Fruit fly (Drosophila melanogaster) whole organism, embryonic: Measurements from ENCODE around the gene CG6356.

Experiments
- CG10209 ChIP-seq: fragments of 200-800 bp; sonication (Bioruptor generic); optimal IDR thresholded peaks from 3 replicates; lab custom pipeline; 2017; ENCODE audit warnings: missing biosample characterization, mild to moderate bottlenecking, missing genetic modification characterization, missing genetic modification reagents
- CG10462 ChIP-seq: fragments of 200-800 bp; sonication (Bioruptor generic); optimal IDR thresholded peaks from 2 replicates; lab custom pipeline; 2016; ENCODE audit warnings: missing biosample characterization, missing genetic modification characterization
- CG10543 ChIP-seq: fragments of 200-800 bp; sonication (Bioruptor generic); optimal IDR thresholded peaks from 3 replicates; lab custom pipeline; 2017; ENCODE audit warnings: missing biosample characterization, mild to moderate bottlenecking, missing genetic modification characterization, moderate library complexity
- CG11695 ChIP-seq: fragments of 200-800 bp; sonication (Bioruptor generic); IDR thresholded peaks from 3 replicates; pipeline ENCODE4 v1.3.6; 2022; ENCODE audit warnings: missing biosample characterization, missing genetic modification characterization
- CG12155 ChIP-seq: fragments of 200-800 bp; sonication (Bioruptor generic); optimal IDR thresholded peaks from 3 replicates; lab custom pipeline; 2016; ENCODE audit warnings: missing biosample characterization, missing genetic modification characterization
- CG12219 ChIP-seq: fragments of 200-800 bp; sonication (Bioruptor generic); optimal IDR thresholded peaks from 3 replicates; lab custom pipeline; 2018; ENCODE audit warnings: missing biosample characterization, mild to moderate bottlenecking, missing genetic modification characterization
- CG13424 ChIP-seq: fragments of 200-800 bp; sonication (Bioruptor generic); optimal IDR thresholded peaks from 2 replicates; lab custom pipeline; 2019; ENCODE audit warnings: missing biosample characterization, mild to moderate bottlenecking, missing genetic modification characterization, moderate library complexity
- CG13775 ChIP-seq: fragments of 200-800 bp; sonication (Bioruptor generic); optimal IDR thresholded peaks from 3 replicates; lab custom pipeline; 2017; ENCODE audit warnings: missing biosample characterization, mild to moderate bottlenecking, missing genetic modification characterization
- CG14050 ChIP-seq: fragments of 200-800 bp; sonication (Bioruptor generic); IDR thresholded peaks from 3 replicates; pipeline ENCODE4 v1.3.6; 2022; ENCODE audit warnings: missing biosample characterization, missing genetic modification characterization
- CG15514 ChIP-seq: fragments of 200-800 bp; sonication (Bioruptor generic); optimal IDR thresholded peaks from 3 replicates; lab custom pipeline; 2017; ENCODE audit warnings: missing biosample characterization, missing genetic modification characterization, mild to moderate bottlenecking, moderate library complexity, missing genetic modification reagents
- CG17328 ChIP-seq: fragments of 200-800 bp; sonication (Bioruptor generic); IDR thresholded peaks from 2 replicates; pipeline ENCODE4 v1.3.6; 2022; ENCODE audit warnings: missing biosample characterization, missing genetic modification characterization
- CG2116 ChIP-seq: fragments of 200-800 bp; sonication (Bioruptor generic); optimal IDR thresholded peaks from 3 replicates; lab custom pipeline; 2018; ENCODE audit warnings: missing biosample characterization, mild to moderate bottlenecking, missing genetic modification characterization
- CG33557 ChIP-seq: fragments of 200-800 bp; sonication (Bioruptor generic); optimal IDR thresholded peaks from 2 replicates; lab custom pipeline; 2019; ENCODE audit warnings: missing biosample characterization, mild to moderate bottlenecking, missing genetic modification characterization, moderate library complexity
- CG3407 ChIP-seq: fragments of 200-800 bp; sonication (Bioruptor generic); optimal IDR thresholded peaks from 2 replicates; lab custom pipeline; 2018; ENCODE audit warnings: missing biosample characterization, mild to moderate bottlenecking, missing genetic modification characterization
- CG6689 ChIP-seq: fragments of 200-800 bp; sonication (Bioruptor generic); IDR thresholded peaks from 2 replicates; pipeline ENCODE4 v1.3.6; 2022; ENCODE audit warnings: missing biosample characterization, missing genetic modification characterization
- CG7372 ChIP-seq: fragments of 200-800 bp; sonication (Bioruptor generic); IDR thresholded peaks from 2 replicates; pipeline ENCODE4 v1.3.6; 2022; ENCODE audit warnings: missing biosample characterization, missing genetic modification characterization
- CG7928 ChIP-seq: fragments of 200-800 bp; sonication (Bioruptor generic); optimal IDR thresholded peaks from 2 replicates; lab custom pipeline; 2017; ENCODE audit warnings: missing biosample characterization, mild to moderate bottlenecking, missing genetic modification characterization
- CG8924 ChIP-seq: fragments of 200-800 bp; optimal IDR thresholded peaks from 3 replicates; lab custom pipeline; 2019; ENCODE audit warnings: missing biosample characterization, mild to moderate bottlenecking, missing genetic modification characterization, moderate library complexity
- CG9437 ChIP-seq: fragments of 200-800 bp; sonication (Bioruptor generic); optimal IDR thresholded peaks from 2 replicates; lab custom pipeline; 2018; ENCODE audit warnings: missing biosample characterization, mild to moderate bottlenecking, missing genetic modification characterization
- CTCF ChIP-seq: fragments of 200-800 bp; sonication (Bioruptor generic); optimal IDR thresholded peaks from 2 replicates; lab custom pipeline; 2017; ENCODE audit warnings: missing biosample characterization, mild to moderate bottlenecking, missing genetic modification characterization, moderate library complexity
- Fer3 ChIP-seq: fragments of 200-800 bp; sonication (Bioruptor generic); optimal IDR thresholded peaks from 2 replicates; lab custom pipeline; 2018; ENCODE audit warnings: missing biosample characterization, mild to moderate bottlenecking, missing genetic modification characterization, moderate library complexity
- Gug ChIP-seq: fragments of 200-800 bp; sonication (Bioruptor generic); IDR thresholded peaks from 4 replicates; pipeline ENCODE4 v1.3.6; 2022; ENCODE audit warnings: missing biosample characterization, missing genetic modification characterization
- Hand ChIP-seq: fragments of 200-800 bp; sonication (Bioruptor generic); optimal IDR thresholded peaks from 2 replicates; lab custom pipeline; 2017; ENCODE audit warnings: mild to moderate bottlenecking, missing biosample characterization, missing genetic modification reagents, missing genetic modification characterization
- Hr78 ChIP-seq, 2 experiments: fragments of 200-800 bp in 1 of 2; fragments of >200 bp in 1 of 2; sonication (Bioruptor generic) in 1 of 2; optimal IDR thresholded peaks; 2 replicates each; lab custom pipeline; 2017 to 2019; ENCODE audit warnings: missing biosample characterization in 2 of 2, missing genetic modification characterization in 2 of 2, mild to moderate bottlenecking in 1 of 2, moderate library complexity in 1 of 2
- Kr ChIP-seq: fragments of 200-800 bp; sonication (Bioruptor generic); optimal IDR thresholded peaks from 2 replicates; lab custom pipeline; 2017; ENCODE audit warnings: missing biosample characterization, mild to moderate bottlenecking, missing genetic modification characterization
- Lim3 ChIP-seq: fragments of 200-800 bp; sonication (Bioruptor generic); IDR thresholded peaks from 2 replicates; pipeline ENCODE4 v1.3.6; 2022; ENCODE audit warnings: missing biosample characterization, missing genetic modification characterization
- MTF-1 ChIP-seq: fragments of 200-800 bp; sonication (Bioruptor generic); optimal IDR thresholded peaks from 2 replicates; lab custom pipeline; 2018; ENCODE audit warnings: missing biosample characterization, mild to moderate bottlenecking, missing genetic modification characterization, borderline replicate concordance
- NC2β ChIP-seq: fragments of 200-800 bp; sonication (Bioruptor generic); optimal IDR thresholded peaks from 2 replicates; lab custom pipeline; 2016; ENCODE audit warnings: missing biosample characterization, missing genetic modification characterization
- NFAT ChIP-seq: fragments of 200-800 bp; sonication (Bioruptor generic); IDR thresholded peaks from 2 replicates; pipeline ENCODE4 v1.3.6; 2022; ENCODE audit warnings: missing biosample characterization, missing genetic modification characterization
- Neu2 ChIP-seq: fragments of 200-800 bp; sonication (Bioruptor generic); optimal IDR thresholded peaks from 3 replicates; lab custom pipeline; 2016; ENCODE audit warnings: missing biosample characterization, missing genetic modification characterization, borderline replicate concordance
- Nf-YA ChIP-seq: fragments of 200-800 bp; sonication (Bioruptor generic); IDR thresholded peaks from 2 replicates; pipeline ENCODE4 v1.3.6; 2022; ENCODE audit warnings: missing biosample characterization, missing genetic modification characterization
- Poxn ChIP-seq: fragments of 200-800 bp; sonication (Bioruptor generic); IDR thresholded peaks from 2 replicates; pipeline ENCODE4 v1.3.6; 2022; ENCODE audit warnings: missing biosample characterization, missing genetic modification characterization
- cato ChIP-seq: fragments of 200-800 bp; sonication (Bioruptor generic); optimal IDR thresholded peaks from 2 replicates; lab custom pipeline; 2016; ENCODE audit warnings: missing biosample characterization, missing genetic modification characterization, borderline replicate concordance
- cwo ChIP-seq: fragments of 200-800 bp; sonication (Bioruptor generic); optimal IDR thresholded peaks from 3 replicates; lab custom pipeline; 2017; ENCODE audit warnings: missing biosample characterization, missing genetic modification characterization, mild to moderate bottlenecking, moderate library complexity, missing genetic modification reagents
- dmrt11E ChIP-seq: fragments of 200-800 bp; sonication (Bioruptor generic); optimal IDR thresholded peaks from 3 replicates; lab custom pipeline; 2018; ENCODE audit warnings: missing biosample characterization, mild to moderate bottlenecking, missing genetic modification characterization, moderate library complexity
- dysf ChIP-seq: fragments of 200-800 bp; sonication (Bioruptor generic); IDR thresholded peaks from 3 replicates; pipeline ENCODE4 v1.3.6; 2022; ENCODE audit warnings: missing biosample characterization, missing genetic modification characterization
- fu2 ChIP-seq: fragments of 200-800 bp; sonication (Bioruptor generic); optimal IDR thresholded peaks from 2 replicates; lab custom pipeline; 2016; ENCODE audit warnings: missing biosample characterization, missing genetic modification characterization
- jing ChIP-seq: fragments of 200-800 bp; sonication (Bioruptor generic); optimal IDR thresholded peaks from 2 replicates; lab custom pipeline; 2018; ENCODE audit warnings: missing biosample characterization, mild to moderate bottlenecking, missing genetic modification characterization
- kah ChIP-seq: fragments of 200-800 bp; sonication (Bioruptor generic); optimal IDR thresholded peaks from 2 replicates; lab custom pipeline; 2018; ENCODE audit warnings: missing biosample characterization, mild to moderate bottlenecking, missing genetic modification characterization
- kni ChIP-seq: fragments of 200-800 bp; sonication (Bioruptor generic); optimal IDR thresholded peaks from 3 replicates; lab custom pipeline; 2017; ENCODE audit warnings: mild to moderate bottlenecking, missing biosample characterization, missing genetic modification reagents, missing genetic modification characterization
- knrl ChIP-seq: fragments of 200-800 bp; sonication (Bioruptor generic); IDR thresholded peaks from 3 replicates; pipeline ENCODE4 v1.3.6; 2022; ENCODE audit warnings: missing biosample characterization, missing genetic modification characterization; ENCODE audit not compliant: partially characterized antibody
- mam ChIP-seq: fragments of 200-800 bp; sonication (Bioruptor generic); optimal IDR thresholded peaks from 3 replicates; lab custom pipeline; 2016; ENCODE audit warnings: missing biosample characterization, missing genetic modification characterization
- nmo ChIP-seq: fragments of 200-800 bp; sonication (Bioruptor generic); optimal IDR thresholded peaks from 2 replicates; lab custom pipeline; 2018; ENCODE audit warnings: missing biosample characterization, mild to moderate bottlenecking, missing genetic modification characterization, moderate library complexity
- odd ChIP-seq: fragments of 200-800 bp; sonication (Bioruptor generic); optimal IDR thresholded peaks from 2 replicates; lab custom pipeline; 2017; ENCODE audit warnings: missing biosample characterization, mild to moderate bottlenecking, missing genetic modification characterization
- scrt ChIP-seq: fragments of 200-800 bp; sonication (Bioruptor generic); optimal IDR thresholded peaks from 2 replicates; lab custom pipeline; 2018; ENCODE audit warnings: missing biosample characterization, mild to moderate bottlenecking, missing genetic modification characterization, moderate library complexity
- sima ChIP-seq: fragments of 200-800 bp; sonication (Bioruptor generic); optimal IDR thresholded peaks from 2 replicates; lab custom pipeline; 2016; ENCODE audit warnings: missing biosample characterization, missing genetic modification characterization
- wdn ChIP-seq: fragments of 200-800 bp; sonication (Bioruptor generic); IDR thresholded peaks from 2 replicates; pipeline ENCODE4 v1.3.6; 2022; ENCODE audit warnings: missing biosample characterization, missing genetic modification characterization
- zen2 ChIP-seq: fragments of 200-800 bp; sonication (Bioruptor generic); IDR thresholded peaks from 3 replicates; pipeline ENCODE4 v1.3.6; 2022; ENCODE audit warnings: missing biosample characterization, missing genetic modification characterization; ENCODE audit not compliant: partially characterized antibody

The CG6356 gene

dm6 chr3R:24259278-24260040, 24.3 kb upstream of the CG6356 start (continued):
- TF ChIP-seq CG10462 (GFP tag; lab: Kevin White, UChicago) (peak; percentile 52), CG3407 (GFP tag; lab: Kevin White, UChicago) (peak; percentile 81), CG6689 (GFP tag; lab: Robert Waterston, UW) (peak; percentile 88), nmo (GFP tag; lab: Kevin White, UChicago) (peak; percentile 89), kah (GFP tag; lab: Kevin White, UChicago) (peak; percentile 50), CG12155 (GFP tag; lab: Kevin White, UChicago) (peak; percentile 91), CG2116 (GFP tag; lab: Kevin White, UChicago) (peak; percentile 57), Hr78 (GFP tag; optimal IDR thresholded peaks at IDR 0.05; lab: Kevin White, UChicago) (peak in 1 of 2 experiments; percentile 73), NFAT (GFP tag; lab: Robert Waterston, UW) (peak; percentile 80), CG33557 (GFP tag; lab: Kevin White, UChicago) (peak; percentile 61), Fer3 (peak; percentile 89), CG15514 (GFP tag; lab: Kevin White, UChicago) (peak; percentile 97), CG11695 (GFP tag; lab: Robert Waterston, UW) (peak; percentile 87), cato (peak; percentile 68), fu2 (peak; percentile 86), mam (GFP tag; lab: Kevin White, UChicago) (peak; percentile 93), Gug (peak; percentile 88), NC2β (peak; percentile 89), Hand (GFP tag; lab: Kevin White, UChicago) (peak; percentile 75), Lim3 (peak; percentile 37; the same call in 1 of the 2 replicates), Nf-YA (GFP tag; lab: Robert Waterston, UW) (peak; percentile 73), CG7928 (GFP tag; lab: Kevin White, UChicago) (peak; percentile 40), cwo (GFP tag; lab: Kevin White, UChicago) (peak; percentile 86), CG14050 (peak; percentile 75), sima (GFP tag; lab: Kevin White, UChicago) (peak; percentile 47), CG8924 (peak; percentile 93), CG10543 (peak; percentile 60), CG7372 (GFP tag; lab: Robert Waterston, UW) (peak; percentile 75), Neu2 (GFP tag; lab: Kevin White, UChicago) (peak; percentile 76), CG9437 (GFP tag; lab: Kevin White, UChicago) (peak; percentile 71), CG12219 (GFP tag; lab: Kevin White, UChicago) (peak; percentile 92), CG13424 (tag; lab: Kevin White, UChicago) (peak; percentile 86), CG17328 (peak; percentile 92), CTCF (no peak), CG13775 (GFP tag; lab: Kevin White, UChicago) (peak; percentile 87), kni (peak; percentile 84), CG10209 (GFP tag; lab: Kevin White, UChicago) (peak; percentile 91), zen2 (GFP tag; lab: Robert Waterston, UW) (no peak), dmrt11E (tag; lab: Kevin White, UChicago) (peak; percentile 87), jing (GFP tag; lab: Kevin White, UChicago) (peak; percentile 83), wdn (GFP tag; lab: Robert Waterston, UW) (peak; percentile 90), Poxn (GFP tag; lab: Robert Waterston, UW) (peak; percentile 74; the same call in 1 of the 2 replicates), odd (GFP tag; lab: Kevin White, UChicago) (peak; percentile 84), Kr (GFP tag; lab: Kevin White, UChicago) (peak; percentile 53), scrt (peak; percentile 88), dysf (peak; percentile 87), knrl (GFP tag; lab: Robert Waterston, UW) (no peak), MTF-1 (GFP tag; lab: Kevin White, UChicago) (peak; percentile 85)
